In the genomic region with DNA sequence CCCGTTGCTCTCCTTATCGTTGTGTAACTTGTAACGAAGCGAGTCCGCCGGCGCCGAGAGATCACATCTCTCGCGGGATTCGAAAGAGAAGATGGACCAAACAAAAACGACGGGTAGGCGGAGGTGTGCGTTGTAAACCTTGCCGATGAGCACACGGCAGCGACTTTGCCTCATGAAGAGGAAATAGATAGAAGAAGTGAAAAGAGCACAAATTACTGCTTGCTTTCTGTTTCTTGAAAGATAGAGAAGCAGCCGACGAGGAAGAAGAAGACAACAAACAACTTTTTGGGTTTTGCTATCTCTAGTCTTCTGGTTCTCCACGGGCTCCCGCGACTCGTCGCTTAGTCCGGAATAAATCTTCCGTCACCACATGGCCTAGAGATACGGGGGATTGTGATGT, we compare ENCODE assay signal across 8 worm cellular contexts.
TF ChIP-seq lines count a peak whose summit lies in the region.

No protein-coding gene starts in this region.

TF ChIP-seq in whole organism, L1 larva, 84 proteins besides CTCF, POLR2A, EP300 and RAD21 (continues in another document):
- peak; percentile 31 for TF ChIP-seq unc-130 (tag; optimal IDR thresholded peaks at IDR 0.05; lab: Kevin White, UChicago)
- TF ChIP-seq snu-23 (GFP tag; optimal IDR thresholded peaks at IDR 0.05; lab: Kevin White, UChicago): peak; percentile 56
- peak; percentile 97 for TF ChIP-seq pag-3 (tag; optimal IDR thresholded peaks at IDR 0.05; lab: Kevin White, UChicago; ENCODE audit: borderline replicate concordance, insufficient read depth)
- TF ChIP-seq nhr-71 (tag; optimal IDR thresholded peaks at IDR 0.05; lab: Kevin White, UChicago): peak; percentile 80
- no peak for TF ChIP-seq blmp-1 (tag; optimal IDR thresholded peaks at IDR 0.05; lab: Kevin White, UChicago)
- TF ChIP-seq unc-98 (GFP tag; IDR thresholded peaks at IDR 0.05; lab: Robert Waterston, UW): no peak
- peak in 1 of 2 experiments; percentile 62 for TF ChIP-seq lsy-2 (tag; optimal IDR thresholded peaks at IDR 0.05; lab: Kevin White, UChicago)
- TF ChIP-seq tbx-2 (tag; optimal IDR thresholded peaks at IDR 0.05; lab: Kevin White, UChicago): peak; percentile 12
- TF ChIP-seq F16B12.6 (tag; optimal IDR thresholded peaks at IDR 0.05; lab: Kevin White, UChicago): no peak
- no peak for TF ChIP-seq zag-1 (tag; optimal IDR thresholded peaks at IDR 0.05; lab: Kevin White, UChicago)

TF ChIP-seq in whole organism, L2 larva, 48 proteins besides CTCF, POLR2A, EP300 and RAD21 (continues in another document):
- TF ChIP-seq crh-2 (tag; optimal IDR thresholded peaks at IDR 0.05; lab: Kevin White, UChicago): no peak
- TF ChIP-seq F13H6.1 (tag; optimal IDR thresholded peaks at IDR 0.05; lab: Kevin White, UChicago): peak; percentile 83
- no peak for TF ChIP-seq fos-1 (tag; optimal IDR thresholded peaks at IDR 0.05; lab: Kevin White, UChicago)
- TF ChIP-seq lin-13 (GFP tag; optimal IDR thresholded peaks at IDR 0.05; lab: Kevin White, UChicago): peak; percentile 6
- peak; percentile 59 for TF ChIP-seq nhr-129 (tag; optimal IDR thresholded peaks at IDR 0.05; lab: Kevin White, UChicago)
- no peak for TF ChIP-seq Y55F3AM.14 (GFP tag; optimal IDR thresholded peaks at IDR 0.05; lab: Kevin White, UChicago)
- no peak for TF ChIP-seq nhr-237 (tag; optimal IDR thresholded peaks at IDR 0.05; lab: Kevin White, UChicago)
- no peak for TF ChIP-seq unc-55 (GFP tag; optimal IDR thresholded peaks at IDR 0.05; lab: Kevin White, UChicago)
- TF ChIP-seq snpc-4 (tag; optimal IDR thresholded peaks at IDR 0.05; lab: Kevin White, UChicago): peak; percentile 33
- TF ChIP-seq elt-3 (tag; optimal IDR thresholded peaks at IDR 0.05; lab: Kevin White, UChicago): no peak
- TF ChIP-seq lin-11 (tag; optimal IDR thresholded peaks at IDR 0.05; lab: Kevin White, UChicago): no peak

TF ChIP-seq in whole organism, L3 larva, 47 proteins besides CTCF, POLR2A, EP300 and RAD21:
- TF ChIP-seq ceh-16 (tag; optimal IDR thresholded peaks at IDR 0.05; lab: Kevin White, UChicago): no peak
- peak; percentile 49 for TF ChIP-seq nfya-1 (tag; optimal IDR thresholded peaks at IDR 0.05; lab: Kevin White, UChicago; ENCODE audit: insufficient read depth)
- TF ChIP-seq nhr-11 (tag; optimal IDR thresholded peaks at IDR 0.05; lab: Kevin White, UChicago): peak; percentile 56
- TF ChIP-seq snpc-4 (tag; optimal IDR thresholded peaks at IDR 0.05; lab: Kevin White, UChicago): peak; percentile 26
- no peak for TF ChIP-seq fkh-10 (GFP tag; optimal IDR thresholded peaks at IDR 0.05; lab: Kevin White, UChicago)
- TF ChIP-seq fkh-2 (tag; optimal IDR thresholded peaks at IDR 0.05; lab: Kevin White, UChicago): peak; percentile 30

TF ChIP-seq in whole organism, L4 larva, 104 proteins besides CTCF, POLR2A, EP300 and RAD21 (continues in another document):
- TF ChIP-seq jun-1 (tag; optimal IDR thresholded peaks at IDR 0.05; lab: Kevin White, UChicago) (no peak), spr-1 (tag; optimal IDR thresholded peaks at IDR 0.05; lab: Kevin White, UChicago) (no peak), nhr-237 (tag; optimal IDR thresholded peaks at IDR 0.05; lab: Kevin White, UChicago) (no peak), hmg-1.1 (GFP tag; IDR thresholded peaks at IDR 0.05; lab: Robert Waterston, UW) (0 out of 2 replicates have a peak, but pooled peaks have one; percentile 15), daf-16 (GFP tag; optimal IDR thresholded peaks at IDR 0.05; lab: Kevin White, UChicago) (peak in 1 of 2 experiments; percentile 93), daf-16 (tag; optimal IDR thresholded peaks at IDR 0.05; lab: Kevin White, UChicago) (no peak), nhr-41 (GFP tag; IDR thresholded peaks at IDR 0.05; lab: Robert Waterston, UW) (no peak), lin-15B (tag; optimal IDR thresholded peaks at IDR 0.05; lab: Kevin White, UChicago) (no peak), vab-7 (GFP tag; IDR thresholded peaks at IDR 0.05; lab: Robert Waterston, UW) (no peak), F26F4.8 (GFP tag; conservative IDR thresholded peaks at IDR 0.05; lab: Robert Waterston, UW) (no peak), zip-11 (GFP tag; IDR thresholded peaks at IDR 0.05; lab: Robert Waterston, UW) (no peak), ceh-20 (GFP tag; IDR thresholded peaks at IDR 0.05; lab: Robert Waterston, UW) (0 out of 2 replicates have a peak, but pooled peaks have one; percentile 22)

TF ChIP-seq in whole organism, late embryonic, 69 proteins besides CTCF, POLR2A, EP300 and RAD21:
- TF ChIP-seq hlh-30 (tag; optimal IDR thresholded peaks at IDR 0.05; lab: Kevin White, UChicago; ENCODE audit: insufficient read depth) (no peak), madf-2 (tag; optimal IDR thresholded peaks at IDR 0.05; lab: Kevin White, UChicago) (no peak), pat-9 (tag; optimal IDR thresholded peaks at IDR 0.05; lab: Kevin White, UChicago) (peak; percentile 40), che-1 (tag; optimal IDR thresholded peaks at IDR 0.05; lab: Kevin White, UChicago) (no peak), tbx-2 (tag; optimal IDR thresholded peaks at IDR 0.05; lab: Kevin White, UChicago) (peak; percentile 43), ceh-18 (tag; optimal IDR thresholded peaks at IDR 0.05; lab: Kevin White, UChicago) (peak; percentile 97), rnt-1 (tag; optimal IDR thresholded peaks at IDR 0.05; lab: Kevin White, UChicago) (peak; percentile 90), hlh-8 (tag; optimal IDR thresholded peaks at IDR 0.05; lab: Kevin White, UChicago) (peak; percentile 17), syd-9 (tag; optimal IDR thresholded peaks at IDR 0.05; lab: Kevin White, UChicago) (peak; percentile 2), ceh-45 (GFP tag; IDR thresholded peaks at IDR 0.05; lab: Robert Waterston, UW) (no peak), ceh-34 (tag; optimal IDR thresholded peaks at IDR 0.05; lab: Kevin White, UChicago) (peak; percentile 32), ceh-9 (tag; optimal IDR thresholded peaks at IDR 0.05; lab: Kevin White, UChicago) (no peak), nfya-1 (tag; optimal IDR thresholded peaks at IDR 0.05; lab: Kevin White, UChicago) (peak; percentile 25)

TF ChIP-seq in whole organism, midembryonic, 9 proteins besides CTCF, POLR2A, EP300 and RAD21:
- TF ChIP-seq cog-1 (tag; optimal IDR thresholded peaks at IDR 0.05; lab: Kevin White, UChicago) (peak; percentile 14), med-1 (GFP tag; optimal IDR thresholded peaks at IDR 0.05; lab: Kevin White, UChicago; ENCODE audit: insufficient read depth) (no peak)

TF ChIP-seq in whole organism, mixed stage, embryonic, 35 proteins besides CTCF, POLR2A, EP300 and RAD21:
- peak; percentile 64 for TF ChIP-seq unc-62 (GFP tag; optimal IDR thresholded peaks at IDR 0.05; lab: Kevin White, UChicago)
- TF ChIP-seq unc-120 (tag; optimal IDR thresholded peaks at IDR 0.05; lab: Kevin White, UChicago; ENCODE audit: poor library complexity, severe bottlenecking): peak; percentile 86
- TF ChIP-seq ceh-43 (GFP tag; optimal IDR thresholded peaks at IDR 0.05; lab: Kevin White, UChicago): no peak
- peak; percentile 59 for TF ChIP-seq hlh-1 (tag; optimal IDR thresholded peaks at IDR 0.05; lab: Kevin White, UChicago)

TF ChIP-seq in whole organism, young adult, 124 proteins besides CTCF, POLR2A, EP300 and RAD21:
- no peak for TF ChIP-seq egl-44 (GFP tag; IDR thresholded peaks at IDR 0.05; lab: Robert Waterston, UW)
- peak; percentile 27 for TF ChIP-seq somi-1 (GFP tag; optimal IDR thresholded peaks at IDR 0.05; lab: Kevin White, UChicago)
